Worm (Caenorhabditis elegans) whole organism, late embryonic: ENCODE data around the gene Y37E11B.5.

Experiments used
- ceh-14 ChIP-seq: sonication (generic microtip); optimal IDR thresholded peaks from 2 replicates; lab custom pipeline; 2016; ENCODE audit warnings: missing genotype, missing genetic modification characterization, missing compliant biosample characterization
- ceh-18 ChIP-seq: sonication (generic microtip); optimal IDR thresholded peaks from 2 replicates; lab custom pipeline; 2016; ENCODE audit warnings: missing genetic modification characterization, missing compliant biosample characterization
- ceh-22 ChIP-seq: sonication (generic microtip); optimal IDR thresholded peaks from 2 replicates; lab custom pipeline; 2017; ENCODE audit warnings: missing biosample characterization, missing genetic modification characterization
- ceh-24 ChIP-seq: sonication (generic microtip); optimal IDR thresholded peaks from 2 replicates; lab custom pipeline; 2016; ENCODE audit warnings: mild to moderate bottlenecking, missing genetic modification characterization, missing compliant biosample characterization
- dve-1 ChIP-seq: sonication (generic microtip); optimal IDR thresholded peaks from 2 replicates; lab custom pipeline; 2017; ENCODE audit warnings: antibody characterized with exemption, mild to moderate bottlenecking, missing genetic modification characterization, missing compliant biosample characterization
- elt-2 ChIP-seq: sonication (generic microtip); optimal IDR thresholded peaks from 2 replicates; lab custom pipeline; 2016; ENCODE audit warnings: missing genetic modification reagents, missing genetic modification characterization, missing compliant biosample characterization
- hlh-8 ChIP-seq: sonication (generic microtip); optimal IDR thresholded peaks from 2 replicates; lab custom pipeline; 2016; ENCODE audit warnings: missing genotype, missing genetic modification characterization, missing compliant biosample characterization
- lin-11 ChIP-seq: fragments of 200-800 bp; sonication (Bioruptor generic); optimal IDR thresholded peaks from 2 replicates; lab custom pipeline; 2018; ENCODE audit warnings: mild to moderate bottlenecking, missing genetic modification characterization, missing compliant biosample characterization
- pha-4 ChIP-seq: fragments of 150-350 bp; optimal IDR thresholded peaks from 2 replicates; lab custom pipeline; 2018; ENCODE audit warnings: missing biosample characterization, missing genetic modification reagents, missing genetic modification characterization
- rnt-1 ChIP-seq: sonication (generic microtip); optimal IDR thresholded peaks from 2 replicates; lab custom pipeline; 2016; ENCODE audit warnings: missing genetic modification characterization, missing compliant biosample characterization
- sox-4 ChIP-seq: sonication (generic microtip); optimal IDR thresholded peaks from 2 replicates; lab custom pipeline; 2017; ENCODE audit warnings: mild to moderate bottlenecking, missing genetic modification characterization, inconsistent platforms, missing compliant biosample characterization

- TF ChIP-seq sox-4 (tag; lab: Kevin White, UChicago) (no peak), ceh-14 (tag; lab: Kevin White, UChicago) (no peak), ceh-22 (no peak), ceh-24 (tag; lab: Kevin White, UChicago) (no peak), dve-1 (tag; lab: Kevin White, UChicago) (no peak), hlh-8 (no peak), ceh-18 (tag; lab: Kevin White, UChicago) (no peak), rnt-1 (tag; lab: Kevin White, UChicago) (no peak), lin-11 (tag; lab: Kevin White, UChicago) (no peak), pha-4 (no peak), elt-2 (no peak)
Measured at ce11 chrIV:3601846-3602245, 3.5 kb upstream of the Y37E11B.5 start.
